Fruit fly (Drosophila melanogaster) whole organism, embryonic: ENCODE results near the gene ssp3.
A peak's percentile ranks its signal among the peaks of the same experiment; 100 is the strongest.

Experiments used
- CG10209 ChIP-seq: fragments of 200-800 bp; sonication (Bioruptor generic); optimal IDR thresholded peaks from 3 replicates; lab custom pipeline; 2017; ENCODE audit warnings: missing biosample characterization, mild to moderate bottlenecking, missing genetic modification characterization, missing genetic modification reagents
- CG1024 ChIP-seq: fragments of 200-800 bp; sonication (Bioruptor generic); IDR thresholded peaks from 2 replicates; pipeline ENCODE4 v1.3.6; 2022; ENCODE audit warnings: missing biosample characterization, missing genetic modification characterization
- CG10267 ChIP-seq: fragments of 200-800 bp; sonication (Bioruptor generic); optimal IDR thresholded peaks from 2 replicates; lab custom pipeline; 2018; ENCODE audit warnings: missing biosample characterization, mild to moderate bottlenecking, missing genetic modification characterization, moderate library complexity
- CG10274 ChIP-seq: fragments of 200-800 bp; sonication (Bioruptor generic); optimal IDR thresholded peaks from 3 replicates; lab custom pipeline; 2017; ENCODE audit warnings: missing biosample characterization, mild to moderate bottlenecking, missing genetic modification characterization
- CG10543 ChIP-seq: fragments of 200-800 bp; sonication (Bioruptor generic); optimal IDR thresholded peaks from 3 replicates; lab custom pipeline; 2017; ENCODE audit warnings: missing biosample characterization, mild to moderate bottlenecking, missing genetic modification characterization, moderate library complexity
- CG10654 ChIP-seq: fragments of 200-800 bp; sonication (Bioruptor generic); optimal IDR thresholded peaks from 2 replicates; lab custom pipeline; 2016; ENCODE audit warnings: missing biosample characterization, missing genetic modification characterization
- CG15479 ChIP-seq: fragments of 200-800 bp; sonication (Bioruptor generic); optimal IDR thresholded peaks from 3 replicates; lab custom pipeline; 2019; ENCODE audit warnings: missing biosample characterization, mild to moderate bottlenecking, missing genetic modification characterization, moderate library complexity
- CG15514 ChIP-seq: fragments of 200-800 bp; sonication (Bioruptor generic); optimal IDR thresholded peaks from 3 replicates; lab custom pipeline; 2017; ENCODE audit warnings: missing biosample characterization, missing genetic modification characterization, mild to moderate bottlenecking, moderate library complexity, missing genetic modification reagents
- CG16813 ChIP-seq: fragments of 200-800 bp; sonication (Bioruptor generic); IDR thresholded peaks from 3 replicates; pipeline ENCODE4 v1.3.6; 2022; ENCODE audit warnings: missing biosample characterization, missing genetic modification characterization; ENCODE audit not compliant: partially characterized antibody
- CG30403 ChIP-seq: fragments of 200-800 bp; sonication (Bioruptor generic); optimal IDR thresholded peaks from 3 replicates; lab custom pipeline; 2016; ENCODE audit warnings: missing biosample characterization, missing genetic modification characterization
- CG30431 ChIP-seq: fragments of 200-800 bp; sonication (Bioruptor generic); optimal IDR thresholded peaks from 2 replicates; lab custom pipeline; 2017; ENCODE audit warnings: missing biosample characterization, missing genetic modification characterization
- CG32532 ChIP-seq: fragments of 200-800 bp; sonication (Bioruptor generic); IDR thresholded peaks from 2 replicates; pipeline ENCODE4 v1.3.6; 2022; ENCODE audit warnings: missing biosample characterization, missing genetic modification characterization
- CG34376 ChIP-seq: fragments of 200-800 bp; sonication (Bioruptor generic); optimal IDR thresholded peaks from 2 replicates; lab custom pipeline; 2018; ENCODE audit warnings: missing biosample characterization, mild to moderate bottlenecking, missing genetic modification characterization
- CG4854 ChIP-seq: fragments of 200-800 bp; sonication (Bioruptor generic); optimal IDR thresholded peaks from 2 replicates; lab custom pipeline; 2016; ENCODE audit warnings: missing biosample characterization, missing genetic modification characterization, inconsistent platforms
- CG5245 ChIP-seq: fragments of 200-800 bp; sonication (Bioruptor generic); optimal IDR thresholded peaks from 3 replicates; lab custom pipeline; 2016; ENCODE audit warnings: missing biosample characterization, missing genetic modification characterization
- CG6683 ChIP-seq: fragments of 200-800 bp; sonication (Bioruptor generic); optimal IDR thresholded peaks from 2 replicates; lab custom pipeline; 2017; ENCODE audit warnings: missing biosample characterization, mild to moderate bottlenecking, missing genetic modification characterization, missing genetic modification reagents
- CrebB ChIP-seq: fragments of 200-800 bp; sonication (Bioruptor generic); optimal IDR thresholded peaks from 3 replicates; lab custom pipeline; 2018; ENCODE audit warnings: missing biosample characterization, mild to moderate bottlenecking, missing genetic modification characterization
- Dfd ChIP-seq, 2 experiments: fragments of >200 bp; optimal IDR thresholded peaks; 2 replicates each; lab custom pipeline; 2017; ENCODE audit warnings: missing biosample characterization in 2 of 2, missing genetic modification characterization in 2 of 2
- Dp ChIP-seq: fragments of 200-800 bp; sonication (Bioruptor generic); optimal IDR thresholded peaks from 2 replicates; lab custom pipeline; 2018; ENCODE audit warnings: missing biosample characterization, mild to moderate bottlenecking, missing genetic modification characterization, moderate library complexity
- Dref ChIP-seq: fragments of 200-800 bp; sonication (Bioruptor generic); IDR thresholded peaks from 2 replicates; pipeline ENCODE4 v1.3.6; 2022; ENCODE audit warnings: missing biosample characterization, missing genetic modification characterization
- E2f2 ChIP-seq: fragments of 200-800 bp; sonication (Bioruptor generic); IDR thresholded peaks from 2 replicates; pipeline ENCODE4 v1.3.6; 2022; ENCODE audit warnings: missing biosample characterization, missing genetic modification characterization
- HLHmδ ChIP-seq: fragments of 200-800 bp; sonication (Bioruptor generic); optimal IDR thresholded peaks from 2 replicates; lab custom pipeline; 2018; ENCODE audit warnings: missing biosample characterization, mild to moderate bottlenecking, missing genetic modification characterization, moderate library complexity
- Hr39 ChIP-seq: fragments of >200 bp; optimal IDR thresholded peaks from 2 replicates; lab custom pipeline; 2017
- Jarid2 ChIP-seq: fragments of 200-800 bp; sonication (Bioruptor generic); optimal IDR thresholded peaks from 3 replicates; lab custom pipeline; 2017; ENCODE audit warnings: mild to moderate bottlenecking, missing biosample characterization, missing genetic modification reagents, missing genetic modification characterization
- Lim3 ChIP-seq: fragments of 200-800 bp; sonication (Bioruptor generic); IDR thresholded peaks from 2 replicates; pipeline ENCODE4 v1.3.6; 2022; ENCODE audit warnings: missing biosample characterization, missing genetic modification characterization
- Opbp ChIP-seq: fragments of 200-800 bp; sonication (Bioruptor generic); IDR thresholded peaks from 3 replicates; pipeline ENCODE4 v1.3.6; 2022; ENCODE audit warnings: missing biosample characterization, missing genetic modification characterization; ENCODE audit not compliant: partially characterized antibody
- Rfx ChIP-seq: fragments of 200-800 bp; sonication (Bioruptor generic); IDR thresholded peaks from 2 replicates; pipeline ENCODE4 v1.3.6; 2022; ENCODE audit warnings: missing biosample characterization, missing genetic modification characterization
- Scr ChIP-seq: fragments of 200-800 bp; sonication (Bioruptor generic); IDR thresholded peaks from 2 replicates; pipeline ENCODE4 v1.3.6; 2022; ENCODE audit warnings: missing biosample characterization, missing genetic modification characterization; ENCODE audit not compliant: partially characterized antibody
- Sry-δ ChIP-seq: fragments of 200-800 bp; sonication (Bioruptor generic); optimal IDR thresholded peaks from 2 replicates; lab custom pipeline; 2016; ENCODE audit warnings: missing biosample characterization, missing genetic modification characterization
- Tbp ChIP-seq: fragments of >200 bp; optimal IDR thresholded peaks from 2 replicates; lab custom pipeline; 2018; ENCODE audit warnings: missing biosample characterization, missing genetic modification characterization
- Xbp1 ChIP-seq: fragments of 200-800 bp; sonication (Bioruptor generic); optimal IDR thresholded peaks from 3 replicates; lab custom pipeline; 2016; ENCODE audit warnings: missing biosample characterization, mild to moderate bottlenecking, missing genetic modification characterization
- ara ChIP-seq: fragments of 200-800 bp; sonication (Bioruptor generic); IDR thresholded peaks from 2 replicates; pipeline ENCODE4 v1.3.6; 2022; ENCODE audit warnings: missing biosample characterization, missing genetic modification characterization
- az2 ChIP-seq: fragments of 200-800 bp; sonication (Bioruptor generic); optimal IDR thresholded peaks from 3 replicates; lab custom pipeline; 2016; ENCODE audit warnings: missing biosample characterization, missing genetic modification characterization
- crol ChIP-seq: fragments of 200-800 bp; sonication (Bioruptor generic); IDR thresholded peaks from 2 replicates; pipeline ENCODE4 v1.3.6; 2022; ENCODE audit warnings: missing biosample characterization, missing genetic modification characterization
- exex ChIP-seq: fragments of 200-800 bp; sonication (Bioruptor generic); optimal IDR thresholded peaks from 4 replicates; lab custom pipeline; 2018; ENCODE audit warnings: missing biosample characterization, mild to moderate bottlenecking, missing genetic modification characterization, moderate library complexity
- fd102C ChIP-seq: fragments of 200-800 bp; sonication (Bioruptor generic); optimal IDR thresholded peaks from 2 replicates; lab custom pipeline; 2018; ENCODE audit warnings: missing biosample characterization, mild to moderate bottlenecking, missing genetic modification characterization, moderate library complexity
- grn ChIP-seq: fragments of 200-800 bp; sonication (Bioruptor generic); optimal IDR thresholded peaks from 3 replicates; lab custom pipeline; 2017; ENCODE audit warnings: missing biosample characterization, missing genetic modification characterization
- gro ChIP-seq: fragments of 200-800 bp; sonication (Bioruptor generic); optimal IDR thresholded peaks from 2 replicates; lab custom pipeline; 2016; ENCODE audit warnings: missing biosample characterization, missing genetic modification characterization
- kah ChIP-seq: fragments of 200-800 bp; sonication (Bioruptor generic); optimal IDR thresholded peaks from 2 replicates; lab custom pipeline; 2018; ENCODE audit warnings: missing biosample characterization, mild to moderate bottlenecking, missing genetic modification characterization
- lab ChIP-seq: fragments of 200-800 bp; sonication (Bioruptor generic); optimal IDR thresholded peaks from 3 replicates; lab custom pipeline; 2017; ENCODE audit warnings: missing biosample characterization, missing genetic modification characterization, mild to moderate bottlenecking, moderate library complexity, missing genetic modification reagents
- lmd ChIP-seq: fragments of 200-800 bp; sonication (Bioruptor generic); IDR thresholded peaks from 2 replicates; pipeline ENCODE4 v1.3.6; 2022; ENCODE audit warnings: missing biosample characterization, missing genetic modification characterization
- mam ChIP-seq: fragments of 200-800 bp; sonication (Bioruptor generic); optimal IDR thresholded peaks from 3 replicates; lab custom pipeline; 2016; ENCODE audit warnings: missing biosample characterization, missing genetic modification characterization
- pb ChIP-seq: fragments of 200-800 bp; sonication (Bioruptor generic); optimal IDR thresholded peaks from 3 replicates; lab custom pipeline; 2016; ENCODE audit warnings: missing biosample characterization, missing genetic modification characterization
- pfk ChIP-seq: fragments of 200-800 bp; sonication (Bioruptor generic); optimal IDR thresholded peaks from 2 replicates; lab custom pipeline; 2018; ENCODE audit warnings: missing biosample characterization, mild to moderate bottlenecking, missing genetic modification characterization, moderate library complexity
- ranshi ChIP-seq: fragments of 200-800 bp; sonication (Bioruptor generic); IDR thresholded peaks from 2 replicates; pipeline ENCODE4 v1.3.6; 2022; ENCODE audit warnings: missing biosample characterization, missing genetic modification characterization
- sens ChIP-seq: fragments of 200-800 bp; sonication (Bioruptor generic); peaks from one replicate; lab custom pipeline; 2016; ENCODE audit warnings: missing biosample characterization, missing genetic modification characterization
- so ChIP-seq: fragments of 200-800 bp; sonication (Bioruptor generic); IDR thresholded peaks from 3 replicates; pipeline ENCODE4 v1.3.6; 2022; ENCODE audit warnings: missing biosample characterization, missing genetic modification characterization
- tap ChIP-seq: fragments of 200-800 bp; optimal IDR thresholded peaks from 3 replicates; lab custom pipeline; 2019; ENCODE audit warnings: missing biosample characterization, mild to moderate bottlenecking, missing genetic modification characterization, moderate library complexity
- trh ChIP-seq: fragments of 200-800 bp; sonication (Bioruptor generic); optimal IDR thresholded peaks from 2 replicates; lab custom pipeline; 2016; ENCODE audit warnings: missing biosample characterization, missing genetic modification characterization
- zen2 ChIP-seq: fragments of 200-800 bp; sonication (Bioruptor generic); IDR thresholded peaks from 3 replicates; pipeline ENCODE4 v1.3.6; 2022; ENCODE audit warnings: missing biosample characterization, missing genetic modification characterization; ENCODE audit not compliant: partially characterized antibody

Gene ssp3

DNA sequence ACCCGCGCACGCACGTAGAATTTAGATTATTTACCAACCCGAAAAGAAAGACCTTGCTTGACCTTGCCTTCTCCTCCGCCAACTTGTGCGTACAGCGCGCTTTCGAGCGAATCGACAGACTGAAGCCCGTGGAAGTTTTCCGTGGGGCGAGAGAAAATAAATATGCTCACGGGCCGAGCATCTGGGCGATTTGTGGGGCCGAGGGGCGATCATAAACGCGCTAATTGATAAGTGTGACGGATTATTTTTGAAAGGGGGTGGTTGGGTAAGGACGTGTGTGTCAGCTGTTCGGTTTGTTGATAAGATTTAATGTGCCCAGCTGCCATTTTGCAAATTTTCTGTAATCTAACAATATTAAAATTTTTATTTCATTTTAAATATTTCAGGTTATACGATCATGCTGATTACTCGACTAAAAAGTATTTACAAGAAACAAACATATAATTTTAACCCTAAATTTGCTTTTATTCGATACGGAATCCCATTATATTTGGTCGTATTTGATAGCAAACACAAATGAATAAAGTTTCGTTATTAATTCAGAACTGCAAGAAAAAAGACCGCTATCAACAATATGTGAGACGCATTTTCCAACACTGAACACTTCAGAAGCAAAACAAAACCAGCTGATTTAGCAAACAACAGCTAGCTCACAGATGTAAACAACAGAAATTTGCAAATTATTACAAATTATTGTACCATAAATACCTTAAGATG is 30.5 kb upstream of the ssp3 start, which contains the start of the genes L2HGDH and CG10431 (continued):
- TF ChIP-seq Opbp (GFP tag; lab: Robert Waterston, UW) (no peak), CG10543 (GFP tag; lab: Kevin White, UChicago) (peak; percentile 92), CG10654 (GFP tag; lab: Kevin White, UChicago) (peak; percentile 47), mam (GFP tag; lab: Kevin White, UChicago) (peak; percentile 21), CG6683 (no peak), CG15479 (GFP tag; lab: Kevin White, UChicago) (no peak), CG15514 (GFP tag; lab: Kevin White, UChicago) (peak; percentile 65), Hr39 (no peak), CG5245 (GFP tag; lab: Kevin White, UChicago) (no peak), zen2 (GFP tag; lab: Robert Waterston, UW) (no peak), CG10209 (peak; percentile 30), pfk (GFP tag; lab: Kevin White, UChicago) (peak; percentile 52), Lim3 (no peak), CG30403 (peak; percentile 80), CrebB (no peak), Xbp1 (GFP tag; lab: Kevin White, UChicago) (peak; percentile 68), trh (GFP tag; lab: Kevin White, UChicago) (no peak), E2f2 (GFP tag; lab: Robert Waterston, UW) (0 out of 2 replicates have a peak, but pooled peaks have one; percentile 28), crol (peak; percentile 99), ranshi (no peak; the same call in 1 of the 2 replicates), fd102C (no peak), ara (GFP tag; lab: Robert Waterston, UW) (0 out of 2 replicates have a peak, but pooled peaks have one; percentile 20), Scr (GFP tag; lab: Robert Waterston, UW) (no peak), pb (GFP tag; lab: Kevin White, UChicago) (no peak), Dp (peak; percentile 44), Dref (GFP tag; lab: Robert Waterston, UW) (no peak), Jarid2 (GFP tag; lab: Kevin White, UChicago) (peak; percentile 57), CG34376 (GFP tag; lab: Kevin White, UChicago) (peak; percentile 91), lmd (GFP tag; lab: Robert Waterston, UW) (0 out of 2 replicates have a peak, but pooled peaks have one; percentile 21), HLHmδ (GFP tag; lab: Kevin White, UChicago) (no peak), grn (GFP tag; lab: Kevin White, UChicago) (peak; percentile 28), kah (GFP tag; lab: Kevin White, UChicago) (peak; percentile 11), exex (tag; lab: Kevin White, UChicago) (peak; percentile 93), lab (GFP tag; lab: Kevin White, UChicago) (peak; percentile 85), gro (GFP tag; lab: Kevin White, UChicago) (peak; percentile 46), tap (tag; lab: Kevin White, UChicago) (peak; percentile 38), CG10267 (tag; lab: Kevin White, UChicago) (peak; percentile 98), CG32532 (GFP tag; lab: Robert Waterston, UW) (peak; percentile 46), CG30431 (GFP tag; lab: Kevin White, UChicago) (no peak), Tbp (no peak), so (GFP tag; lab: Robert Waterston, UW) (0 out of 3 replicates have a peak, but pooled peaks have one; percentile 32), CG4854 (GFP tag; lab: Kevin White, UChicago) (peak; percentile 54), az2 (peak; percentile 57), sens (GFP tag; lab: Kevin White, UChicago) (peak; percentile 92), CG16813 (GFP tag; lab: Robert Waterston, UW) (no peak; the same call in 2 of the 3 replicates), Dfd (GFP tag; optimal IDR thresholded peaks at IDR 0.05; lab: Kevin White, UChicago) (no peak), Rfx (GFP tag; lab: Robert Waterston, UW) (peak; percentile 51), CG10274 (no peak), CG1024 (GFP tag; lab: Robert Waterston, UW) (no peak), Sry-δ (GFP tag; lab: Kevin White, UChicago) (peak; percentile 35)
